Fruit fly (Drosophila melanogaster) whole organism, embryonic: ENCODE results near the gene CG34163.

Source experiments
- CG10959 ChIP-seq: fragments of 200-800 bp; sonication (Bioruptor generic); IDR thresholded peaks from 2 replicates; pipeline ENCODE4 v1.3.6; 2022; ENCODE audit warnings: missing biosample characterization, missing genetic modification characterization
- CG10979 ChIP-seq: fragments of 200-800 bp; sonication (Bioruptor generic); optimal IDR thresholded peaks from 2 replicates; lab custom pipeline; 2018; ENCODE audit warnings: missing biosample characterization, mild to moderate bottlenecking, missing genetic modification characterization, moderate library complexity
- CG11093 ChIP-seq: fragments of 200-800 bp; sonication (Bioruptor generic); IDR thresholded peaks from 3 replicates; pipeline ENCODE4 v1.3.6; 2022; ENCODE audit warnings: missing biosample characterization, missing genetic modification characterization
- CG12104 ChIP-seq: fragments of 200-800 bp; sonication (Bioruptor generic); optimal IDR thresholded peaks from 3 replicates; lab custom pipeline; 2016; ENCODE audit warnings: missing biosample characterization, missing genetic modification characterization
- CG12299 ChIP-seq: fragments of 200-800 bp; sonication (Bioruptor generic); optimal IDR thresholded peaks from 2 replicates; lab custom pipeline; 2018; ENCODE audit warnings: missing biosample characterization, mild to moderate bottlenecking, missing genetic modification characterization
- CG12391 ChIP-seq: fragments of 200-800 bp; sonication (Bioruptor generic); optimal IDR thresholded peaks from 3 replicates; lab custom pipeline; 2018; ENCODE audit warnings: missing biosample characterization, mild to moderate bottlenecking, missing genetic modification characterization, moderate library complexity
- CG13424 ChIP-seq: fragments of 200-800 bp; sonication (Bioruptor generic); optimal IDR thresholded peaks from 2 replicates; lab custom pipeline; 2019; ENCODE audit warnings: missing biosample characterization, mild to moderate bottlenecking, missing genetic modification characterization, moderate library complexity
- CG15011 ChIP-seq: fragments of 200-800 bp; sonication (Bioruptor generic); optimal IDR thresholded peaks from 3 replicates; lab custom pipeline; 2018; ENCODE audit warnings: missing biosample characterization, mild to moderate bottlenecking, missing genetic modification characterization
- CG1792 ChIP-seq: fragments of 200-800 bp; sonication (Bioruptor generic); optimal IDR thresholded peaks from 2 replicates; lab custom pipeline; 2016; ENCODE audit warnings: missing biosample characterization, missing genetic modification characterization
- CG32767 ChIP-seq: fragments of 200-800 bp; sonication (Bioruptor generic); IDR thresholded peaks from 2 replicates; pipeline ENCODE4 v1.3.6; 2022; ENCODE audit warnings: missing biosample characterization, missing genetic modification characterization
- CG3407 ChIP-seq: fragments of 200-800 bp; sonication (Bioruptor generic); optimal IDR thresholded peaks from 2 replicates; lab custom pipeline; 2018; ENCODE audit warnings: missing biosample characterization, mild to moderate bottlenecking, missing genetic modification characterization
- CG34376 ChIP-seq: fragments of 200-800 bp; sonication (Bioruptor generic); optimal IDR thresholded peaks from 2 replicates; lab custom pipeline; 2018; ENCODE audit warnings: missing biosample characterization, mild to moderate bottlenecking, missing genetic modification characterization
- CG43689 ChIP-seq: fragments of 200-800 bp; sonication (Bioruptor generic); IDR thresholded peaks from 2 replicates; pipeline ENCODE4 v1.3.6; 2022; ENCODE audit warnings: missing biosample characterization, missing genetic modification characterization
- CG5245 ChIP-seq: fragments of 200-800 bp; sonication (Bioruptor generic); optimal IDR thresholded peaks from 3 replicates; lab custom pipeline; 2016; ENCODE audit warnings: missing biosample characterization, missing genetic modification characterization
- CG6765 ChIP-seq: fragments of 200-800 bp; sonication (Bioruptor generic); optimal IDR thresholded peaks from 3 replicates; lab custom pipeline; 2017; ENCODE audit warnings: missing biosample characterization, mild to moderate bottlenecking, missing genetic modification characterization
- CG6813 ChIP-seq: fragments of 200-800 bp; sonication (Bioruptor generic); optimal IDR thresholded peaks from 2 replicates; lab custom pipeline; 2017; ENCODE audit warnings: missing biosample characterization, missing genetic modification characterization, mild to moderate bottlenecking, moderate library complexity, missing genetic modification reagents
- CG7839 ChIP-seq: fragments of 200-800 bp; sonication (Bioruptor generic); optimal IDR thresholded peaks from 3 replicates; lab custom pipeline; 2018; ENCODE audit warnings: missing biosample characterization, mild to moderate bottlenecking, missing genetic modification characterization, moderate library complexity
- CG9797 ChIP-seq: fragments of 200-800 bp; sonication (Bioruptor generic); optimal IDR thresholded peaks from 3 replicates; lab custom pipeline; 2018; ENCODE audit warnings: missing biosample characterization, mild to moderate bottlenecking, missing genetic modification characterization
- CrebB ChIP-seq: fragments of 200-800 bp; sonication (Bioruptor generic); optimal IDR thresholded peaks from 3 replicates; lab custom pipeline; 2018; ENCODE audit warnings: missing biosample characterization, mild to moderate bottlenecking, missing genetic modification characterization
- Dfd ChIP-seq, 2 experiments: fragments of >200 bp; optimal IDR thresholded peaks; 2 replicates each; lab custom pipeline; 2017; ENCODE audit warnings: missing biosample characterization in 2 of 2, missing genetic modification characterization in 2 of 2
- Dip2 ChIP-seq: fragments of 200-800 bp; sonication (Bioruptor generic); IDR thresholded peaks from 2 replicates; pipeline ENCODE4 v1.3.6; 2022; ENCODE audit warnings: missing biosample characterization, missing genetic modification characterization
- Drgx ChIP-seq: fragments of 200-800 bp; sonication (Bioruptor generic); IDR thresholded peaks from 2 replicates; pipeline ENCODE4 v1.3.6; 2022; ENCODE audit warnings: missing biosample characterization, missing genetic modification characterization
- Ets97D ChIP-seq: fragments of 200-800 bp; sonication (Bioruptor generic); optimal IDR thresholded peaks from 3 replicates; lab custom pipeline; 2016; ENCODE audit warnings: missing biosample characterization, missing genetic modification characterization
- Gsc ChIP-seq: fragments of 200-800 bp; sonication (Bioruptor generic); IDR thresholded peaks from 2 replicates; pipeline ENCODE4 v1.3.6; 2022; ENCODE audit warnings: missing biosample characterization, missing genetic modification characterization
- Gug ChIP-seq: fragments of 200-800 bp; sonication (Bioruptor generic); IDR thresholded peaks from 4 replicates; pipeline ENCODE4 v1.3.6; 2022; ENCODE audit warnings: missing biosample characterization, missing genetic modification characterization
- HLH54F ChIP-seq: fragments of 200-800 bp; sonication (Bioruptor generic); optimal IDR thresholded peaks from 3 replicates; lab custom pipeline; 2016; ENCODE audit warnings: missing biosample characterization, missing genetic modification characterization
- Hmr ChIP-seq: fragments of 200-800 bp; sonication (Bioruptor generic); optimal IDR thresholded peaks from 3 replicates; lab custom pipeline; 2017; ENCODE audit warnings: mild to moderate bottlenecking, missing biosample characterization, missing genetic modification reagents, missing genetic modification characterization
- MBD-R2 ChIP-seq: fragments of 200-800 bp; sonication (Bioruptor generic); IDR thresholded peaks from 2 replicates; pipeline ENCODE4 v1.3.6; 2022; ENCODE audit warnings: missing biosample characterization, missing genetic modification characterization
- NK7.1 ChIP-seq: fragments of 200-800 bp; sonication (Bioruptor generic); optimal IDR thresholded peaks from 3 replicates; lab custom pipeline; 2016; ENCODE audit warnings: missing biosample characterization, missing genetic modification characterization
- Pdp1 ChIP-seq, 2 experiments: fragments of 200-800 bp; sonication (Bioruptor generic); optimal IDR thresholded peaks; 3 replicates each; lab custom pipeline; 2016; ENCODE audit warnings: missing biosample characterization in 2 of 2, missing genetic modification characterization in 2 of 2, mild to moderate bottlenecking in 1 of 2, moderate library complexity in 1 of 2
- Vsx1 ChIP-seq: fragments of 200-800 bp; sonication (Bioruptor generic); optimal IDR thresholded peaks from 2 replicates; lab custom pipeline; 2017; ENCODE audit warnings: missing biosample characterization, mild to moderate bottlenecking, missing genetic modification characterization, missing genetic modification reagents
- ase ChIP-seq: fragments of 200-800 bp; sonication (Bioruptor generic); IDR thresholded peaks from 3 replicates; pipeline ENCODE4 v1.3.6; 2022; ENCODE audit warnings: missing biosample characterization, missing genetic modification characterization
- cas ChIP-seq: fragments of 200-800 bp; sonication (Bioruptor generic); IDR thresholded peaks from 2 replicates; pipeline ENCODE4 v1.3.6; 2022; ENCODE audit warnings: missing biosample characterization, missing genetic modification characterization
- ewg ChIP-seq: fragments of 200-800 bp; sonication (Bioruptor generic); optimal IDR thresholded peaks from 3 replicates; lab custom pipeline; 2017; ENCODE audit warnings: mild to moderate bottlenecking, missing biosample characterization, missing genetic modification reagents, missing genetic modification characterization
- hkb ChIP-seq, 2 experiments: fragments of 200-800 bp in 1 of 2; fragments of >200 bp in 1 of 2; sonication (Bioruptor generic) in 1 of 2; IDR thresholded peaks in 1 of 2; optimal IDR thresholded peaks in 1 of 2; 2 replicates each; pipeline versions ENCODE4 v1.3.6 to Lab custom; 2017 to 2022; ENCODE audit warnings: missing biosample characterization in 1 of 2, missing genetic modification characterization in 1 of 2
- knrl ChIP-seq: fragments of 200-800 bp; sonication (Bioruptor generic); IDR thresholded peaks from 3 replicates; pipeline ENCODE4 v1.3.6; 2022; ENCODE audit warnings: missing biosample characterization, missing genetic modification characterization; ENCODE audit not compliant: partially characterized antibody
- maf-S ChIP-seq: fragments of 200-800 bp; sonication (Bioruptor generic); optimal IDR thresholded peaks from 2 replicates; lab custom pipeline; 2016; ENCODE audit warnings: missing biosample characterization, missing genetic modification characterization
- pan ChIP-seq, 4 experiments: fragments of >200 bp in 3 of 4; fragments of 200-800 bp in 1 of 4; sonication (Bioruptor generic) in 1 of 4; optimal IDR thresholded peaks in 3 of 4; IDR thresholded peaks in 1 of 4; 2 replicates each; pipeline versions ENCODE4 v1.3.6 to Lab custom; 2017 to 2022; ENCODE audit warnings: missing biosample characterization in 2 of 4, missing genetic modification characterization in 2 of 4, mixed read lengths in 1 of 4
- phol ChIP-seq: fragments of 200-800 bp; sonication (Bioruptor generic); optimal IDR thresholded peaks from 3 replicates; lab custom pipeline; 2018; ENCODE audit warnings: missing biosample characterization, mild to moderate bottlenecking, missing genetic modification characterization, moderate library complexity
- scrt ChIP-seq: fragments of 200-800 bp; sonication (Bioruptor generic); optimal IDR thresholded peaks from 2 replicates; lab custom pipeline; 2018; ENCODE audit warnings: missing biosample characterization, mild to moderate bottlenecking, missing genetic modification characterization, moderate library complexity
- sd ChIP-seq: fragments of 200-800 bp; sonication (Bioruptor generic); optimal IDR thresholded peaks from 3 replicates; lab custom pipeline; 2018; ENCODE audit warnings: missing biosample characterization, mild to moderate bottlenecking, missing genetic modification characterization, moderate library complexity
- sima ChIP-seq: fragments of 200-800 bp; sonication (Bioruptor generic); optimal IDR thresholded peaks from 2 replicates; lab custom pipeline; 2016; ENCODE audit warnings: missing biosample characterization, missing genetic modification characterization
- sob ChIP-seq: fragments of 200-800 bp; sonication (Bioruptor generic); IDR thresholded peaks from 2 replicates; pipeline ENCODE4 v1.3.6; 2022; ENCODE audit warnings: missing biosample characterization, missing genetic modification characterization
- stc ChIP-seq: fragments of 200-800 bp; sonication (Bioruptor generic); IDR thresholded peaks from 2 replicates; pipeline ENCODE4 v1.3.6; 2022; ENCODE audit warnings: missing biosample characterization, missing genetic modification characterization
- sug ChIP-seq: fragments of 200-800 bp; optimal IDR thresholded peaks from 2 replicates; lab custom pipeline; 2019; ENCODE audit warnings: missing biosample characterization, mild to moderate bottlenecking, missing genetic modification characterization, moderate library complexity
- tap ChIP-seq: fragments of 200-800 bp; optimal IDR thresholded peaks from 3 replicates; lab custom pipeline; 2019; ENCODE audit warnings: missing biosample characterization, mild to moderate bottlenecking, missing genetic modification characterization, moderate library complexity
- tx ChIP-seq: fragments of 200-800 bp; sonication (Bioruptor generic); optimal IDR thresholded peaks from 2 replicates; lab custom pipeline; 2016; ENCODE audit warnings: missing biosample characterization, missing genetic modification characterization
- vfl ChIP-seq: fragments of 200-800 bp; sonication (Bioruptor generic); optimal IDR thresholded peaks from 2 replicates; lab custom pipeline; 2016; ENCODE audit warnings: missing biosample characterization, missing genetic modification characterization
- zfh1 ChIP-seq: fragments of 200-800 bp; sonication (Bioruptor generic); IDR thresholded peaks from 3 replicates; pipeline ENCODE4 v1.3.6; 2022; ENCODE audit warnings: missing biosample characterization, missing genetic modification characterization

CG34163 gene

DNA sequence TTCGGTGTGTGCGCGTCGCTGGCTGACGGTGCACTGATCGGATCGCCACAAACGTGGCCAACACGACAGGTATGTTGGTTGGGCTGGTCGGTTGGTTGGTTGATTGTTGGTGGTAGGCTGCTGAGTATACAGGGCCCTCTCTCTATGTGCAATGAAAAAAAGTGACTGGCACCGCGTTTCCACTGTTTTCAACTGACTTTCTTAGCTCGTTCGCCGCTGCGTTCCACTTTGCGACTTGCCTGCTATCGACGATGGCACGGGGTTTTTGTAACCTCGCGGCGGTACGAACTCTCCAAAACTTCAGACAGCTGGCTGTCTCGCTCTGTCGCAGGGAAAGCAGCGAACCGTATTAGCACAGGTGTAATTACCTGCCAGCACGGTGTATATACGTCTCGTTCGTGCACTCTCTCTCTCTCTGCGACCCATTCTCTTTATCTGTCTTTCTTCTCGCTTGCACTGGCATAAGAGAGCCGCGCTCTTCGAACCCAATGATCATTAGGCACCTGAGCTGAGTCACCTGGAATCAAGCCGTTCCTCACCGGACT, 17.1 kb upstream of the CG34163 start (continued):
- TF ChIP-seq MBD-R2 (0 out of 2 replicates have a peak, but pooled peaks have one; percentile 10), tap (tag; lab: Kevin White, UChicago) (no peak), knrl (peak; percentile 43; the same call in 1 of the 3 replicates), stc (peak; percentile 40; the same call in 1 of the 2 replicates), CG7839 (tag; lab: Kevin White, UChicago) (no peak), ase (GFP tag; lab: Robert Waterston, UW) (0 out of 3 replicates have a peak, but pooled peaks have one; percentile 40), Gsc (GFP tag; lab: Robert Waterston, UW) (no peak), CG9797 (no peak), maf-S (GFP tag; lab: Kevin White, UChicago) (no peak), CG6813 (GFP tag; lab: Kevin White, UChicago) (no peak), Dip2 (GFP tag; lab: Robert Waterston, UW) (no peak), CG13424 (tag; lab: Kevin White, UChicago) (peak; percentile 0), HLH54F (GFP tag; lab: Kevin White, UChicago) (no peak), CG6765 (GFP tag; lab: Kevin White, UChicago) (no peak), sug (peak; percentile 39), scrt (GFP tag; lab: Kevin White, UChicago) (no peak), CrebB (tag; lab: Kevin White, UChicago) (peak; percentile 22), Dfd (GFP tag; optimal IDR thresholded peaks at IDR 0.05; lab: Kevin White, UChicago) (no peak), tx (GFP tag; lab: Kevin White, UChicago) (no peak), CG10959 (no peak), hkb (optimal IDR thresholded peaks at IDR 0.05; lab: Kevin White, UChicago) (no peak), hkb (GFP tag; IDR thresholded peaks at IDR 0.05; lab: Robert Waterston, UW) (peak; percentile 45; the same call in 1 of the 2 replicates), CG15011 (GFP tag; lab: Kevin White, UChicago) (no peak), CG32767 (no peak), CG1792 (GFP tag; lab: Kevin White, UChicago) (no peak), CG3407 (GFP tag; lab: Kevin White, UChicago) (no peak), Drgx (GFP tag; lab: Robert Waterston, UW) (0 out of 2 replicates have a peak, but pooled peaks have one; percentile 18), zfh1 (GFP tag; lab: Robert Waterston, UW) (peak; percentile 56; the same call in 1 of the 3 replicates), Pdp1 (GFP tag; optimal IDR thresholded peaks at IDR 0.05; lab: Kevin White, UChicago) (peak; percentile 24 to 28), Gug (GFP tag; lab: Robert Waterston, UW) (0 out of 4 replicates have a peak, but pooled peaks have one; percentile 7), CG12104 (GFP tag; lab: Kevin White, UChicago) (no peak), phol (no peak), Ets97D (GFP tag; lab: Kevin White, UChicago) (no peak), sob (GFP tag; lab: Robert Waterston, UW) (peak; percentile 35; the same call in 1 of the 2 replicates), sima (GFP tag; lab: Kevin White, UChicago) (no peak), cas (GFP tag; lab: Robert Waterston, UW) (no peak), CG10979 (tag; lab: Kevin White, UChicago) (no peak), ewg (GFP tag; lab: Kevin White, UChicago) (no peak), pan (optimal IDR thresholded peaks at IDR 0.05; lab: Kevin White, UChicago) (no peak), pan (GFP tag; optimal IDR thresholded peaks at IDR 0.05 in 1 of 2, IDR thresholded peaks at IDR 0.05 in 1 of 2) (peak in 1 of 2 experiments; percentile 28), Hmr (GFP tag; lab: Kevin White, UChicago) (peak; percentile 56), CG5245 (GFP tag; lab: Kevin White, UChicago) (no peak), CG34376 (GFP tag; lab: Kevin White, UChicago) (peak; percentile 25), CG11093 (no peak), CG43689 (GFP tag; lab: Robert Waterston, UW) (no peak), vfl (GFP tag; lab: Kevin White, UChicago) (no peak), Vsx1 (GFP tag; lab: Kevin White, UChicago) (peak; percentile 98), CG12299 (no peak), sd (tag; lab: Kevin White, UChicago) (peak; percentile 17), CG12391 (tag; lab: Kevin White, UChicago) (no peak), NK7.1 (GFP tag; lab: Kevin White, UChicago) (no peak)
